Worm (Caenorhabditis elegans) whole organism, young adult: ENCODE measurements around the gene Y17G7B.23.

Source experiments
- B0035.1 ChIP-seq: sonication (generic microtip); optimal IDR thresholded peaks from 2 replicates; lab custom pipeline; 2016; ENCODE audit warnings: missing genetic modification characterization, mild to moderate bottlenecking, missing compliant biosample characterization, missing genotype, missing genetic modification reagents
- F10E7.11 ChIP-seq: sonication (generic microtip); optimal IDR thresholded peaks from 2 replicates; lab custom pipeline; 2017; ENCODE audit warnings: mild to moderate bottlenecking, missing genetic modification characterization, moderate library complexity, missing compliant biosample characterization
- F23B12.7 ChIP-seq: sonication (generic microtip); optimal IDR thresholded peaks from 2 replicates; lab custom pipeline; 2017; ENCODE audit warnings: missing genetic modification characterization, mild to moderate bottlenecking, missing compliant biosample characterization, antibody characterized with exemption, moderate library complexity; ENCODE audit not compliant: insufficient read depth
- F37B4.10 ChIP-seq: fragments of 200-800 bp; sonication (Bioruptor generic); IDR thresholded peaks from 2 replicates; pipeline ENCODE4 v1.3.6; 2022; ENCODE audit warnings: missing genetic modification characterization, missing compliant biosample characterization
- F39B2.1 ChIP-seq: fragments of 200-800 bp; sonication (Bioruptor generic); IDR thresholded peaks from 2 replicates; pipeline ENCODE4 v1.3.6; 2022; ENCODE audit warnings: missing genetic modification reagents, missing genetic modification characterization, missing compliant biosample characterization
- F52B5.7 ChIP-seq: sonication (generic microtip); optimal IDR thresholded peaks from 2 replicates; lab custom pipeline; 2016; ENCODE audit warnings: mild to moderate bottlenecking, missing genetic modification characterization, missing compliant biosample characterization
- F57C9.4 ChIP-seq: sonication (generic microtip); optimal IDR thresholded peaks from 2 replicates; lab custom pipeline; 2017; ENCODE audit warnings: mild to moderate bottlenecking, missing genetic modification characterization, missing compliant biosample characterization
- K12H6.12 ChIP-seq: fragments of 200-800 bp; sonication (Bioruptor generic); optimal IDR thresholded peaks from 2 replicates; lab custom pipeline; 2018; ENCODE audit warnings: mild to moderate bottlenecking, missing genetic modification characterization, missing compliant biosample characterization
- T07F8.4 ChIP-seq: sonication (generic microtip); optimal IDR thresholded peaks from 2 replicates; lab custom pipeline; 2016; ENCODE audit warnings: mild to moderate bottlenecking, missing genetic modification characterization, moderate library complexity, missing compliant biosample characterization
- T26A5.8 ChIP-seq: sonication (generic microtip); optimal IDR thresholded peaks from 2 replicates; lab custom pipeline; 2016; ENCODE audit warnings: missing genetic modification characterization, missing compliant biosample characterization
- Y67H2A.10 ChIP-seq: fragments of 200-800 bp; sonication (Bioruptor generic); conservative IDR thresholded peaks from 2 replicates; pipeline ENCODE4 v1.3.6; 2022; ENCODE audit warnings: missing genetic modification reagents, missing genetic modification characterization, missing compliant biosample characterization
- Y95B8A.8 ChIP-seq: fragments of 200-800 bp; sonication (Bioruptor generic); IDR thresholded peaks from 2 replicates; pipeline ENCODE4 v1.3.6; 2022; ENCODE audit warnings: missing genetic modification reagents, missing genetic modification characterization, missing compliant biosample characterization
- bed-1 ChIP-seq: fragments of 200-800 bp; sonication (Bioruptor generic); IDR thresholded peaks from 2 replicates; pipeline ENCODE4 v1.3.6; 2022; ENCODE audit warnings: missing genetic modification reagents, missing genetic modification characterization, missing compliant biosample characterization
- ccch-3 ChIP-seq: fragments of 200-800 bp; sonication (Bioruptor generic); optimal IDR thresholded peaks from 2 replicates; lab custom pipeline; 2018; ENCODE audit warnings: mild to moderate bottlenecking, missing genetic modification characterization, missing compliant biosample characterization
- cebp-1 ChIP-seq, 2 experiments: fragments of 200-800 bp in 1 of 2; sonication (Bioruptor generic) in 1 of 2; sonication (generic microtip) in 1 of 2; IDR thresholded peaks in 1 of 2; optimal IDR thresholded peaks in 1 of 2; 2 replicates each; pipeline versions ENCODE4 v1.3.6 to Lab custom; 2017 to 2022; ENCODE audit warnings: missing compliant biosample characterization in 2 of 2, missing genetic modification characterization in 2 of 2, mild to moderate bottlenecking in 1 of 2, missing genetic modification reagents in 1 of 2, moderate library complexity in 1 of 2
- ceh-27 ChIP-seq: fragments of 200-800 bp; sonication (Bioruptor generic); optimal IDR thresholded peaks from 2 replicates; lab custom pipeline; 2018; ENCODE audit warnings: mild to moderate bottlenecking, missing genetic modification characterization, moderate library complexity, missing compliant biosample characterization
- ceh-40 ChIP-seq: fragments of 200-800 bp; sonication (Bioruptor generic); IDR thresholded peaks from 2 replicates; pipeline ENCODE4 v1.3.6; 2022; ENCODE audit warnings: missing genetic modification characterization, missing compliant biosample characterization
- dox-1 ChIP-seq: fragments of 200-800 bp; sonication (Bioruptor generic); IDR thresholded peaks from 2 replicates; pipeline ENCODE4 v1.3.6; 2022; ENCODE audit warnings: missing genetic modification reagents, missing genetic modification characterization, missing compliant biosample characterization
- efl-1 ChIP-seq: fragments of 150-350 bp; optimal IDR thresholded peaks from 2 replicates; lab custom pipeline; 2014; ENCODE audit warnings: missing biosample characterization, missing genetic modification reagents, missing genetic modification characterization
- ets-4 ChIP-seq: fragments of 200-800 bp; sonication (Bioruptor generic); optimal IDR thresholded peaks from 2 replicates; lab custom pipeline; 2018; ENCODE audit warnings: mild to moderate bottlenecking, missing genetic modification characterization, missing compliant biosample characterization
- hlh-12 ChIP-seq: sonication (generic microtip); optimal IDR thresholded peaks from 2 replicates; lab custom pipeline; 2016; ENCODE audit warnings: missing genetic modification characterization, missing compliant biosample characterization
- hmg-1.2 ChIP-seq: fragments of 200-800 bp; sonication (Bioruptor generic); IDR thresholded peaks from 2 replicates; pipeline ENCODE4 v1.3.6; 2022; ENCODE audit warnings: missing genetic modification reagents, missing genetic modification characterization, missing compliant biosample characterization
- lag-1 ChIP-seq: fragments of 200-800 bp; sonication (Bioruptor generic); IDR thresholded peaks from 2 replicates; pipeline ENCODE4 v1.3.6; 2022; ENCODE audit warnings: missing genetic modification reagents, missing genetic modification characterization, missing compliant biosample characterization
- let-526 ChIP-seq: fragments of 200-800 bp; sonication (Bioruptor generic); IDR thresholded peaks from 2 replicates; pipeline ENCODE4 v1.3.6; 2022; ENCODE audit warnings: missing genetic modification reagents, missing genetic modification characterization, missing compliant biosample characterization
- let-607 ChIP-seq, 2 experiments: fragments of 200-800 bp in 1 of 2; sonication (Bioruptor generic) in 1 of 2; sonication (generic microtip) in 1 of 2; optimal IDR thresholded peaks; 2 replicates each; lab custom pipeline; 2016 to 2018; ENCODE audit warnings: mild to moderate bottlenecking in 2 of 2, missing compliant biosample characterization in 2 of 2, missing genetic modification characterization in 2 of 2, moderate library complexity in 2 of 2, missing genotype in 1 of 2
- lir-1 ChIP-seq: fragments of 200-800 bp; sonication (Bioruptor generic); conservative IDR thresholded peaks from 2 replicates; pipeline ENCODE4 v1.3.6; 2022; ENCODE audit warnings: missing genetic modification reagents, missing genetic modification characterization, missing compliant biosample characterization
- lsl-1 ChIP-seq: fragments of 200-800 bp; sonication (Bioruptor generic); optimal IDR thresholded peaks from 2 replicates; lab custom pipeline; 2018; ENCODE audit warnings: mild to moderate bottlenecking, missing genetic modification characterization, moderate library complexity, missing compliant biosample characterization
- mcd-1 ChIP-seq: fragments of 200-800 bp; sonication (Bioruptor generic); IDR thresholded peaks from 2 replicates; pipeline ENCODE4 v1.3.6; 2022; ENCODE audit warnings: missing genetic modification reagents, missing genetic modification characterization, missing compliant biosample characterization
- nfya-1 ChIP-seq: sonication (generic microtip); optimal IDR thresholded peaks from 2 replicates; lab custom pipeline; 2017; ENCODE audit warnings: antibody characterized with exemption, missing compliant biosample characterization, missing genetic modification characterization, borderline replicate concordance; ENCODE audit not compliant: insufficient read depth
- nfyb-1 ChIP-seq: fragments of 200-800 bp; sonication (Bioruptor generic); IDR thresholded peaks from 2 replicates; pipeline ENCODE4 v1.3.6; 2022; ENCODE audit warnings: missing genetic modification reagents, missing genetic modification characterization, missing compliant biosample characterization
- nhr-120 ChIP-seq: fragments of 200-800 bp; sonication (Bioruptor generic); IDR thresholded peaks from 2 replicates; pipeline ENCODE4 v1.3.6; 2022; ENCODE audit warnings: missing genetic modification characterization, missing compliant biosample characterization
- nhr-179 ChIP-seq: sonication (generic microtip); optimal IDR thresholded peaks from 2 replicates; lab custom pipeline; 2016; ENCODE audit warnings: mild to moderate bottlenecking, missing genetic modification characterization, missing compliant biosample characterization
- nhr-90 ChIP-seq: sonication (generic microtip); optimal IDR thresholded peaks from 2 replicates; lab custom pipeline; 2016; ENCODE audit warnings: missing genotype, mild to moderate bottlenecking, missing genetic modification characterization, missing compliant biosample characterization
- pbrm-1 ChIP-seq: fragments of 200-800 bp; sonication (Bioruptor generic); IDR thresholded peaks from 2 replicates; pipeline ENCODE4 v1.3.6; 2022; ENCODE audit warnings: missing genetic modification reagents, missing genetic modification characterization, missing compliant biosample characterization
- rec-8 ChIP-seq, 2 experiments: sonication (generic microtip); optimal IDR thresholded peaks; 2 replicates each; lab custom pipeline; 2016; ENCODE audit warnings: mild to moderate bottlenecking in 2 of 2, missing genetic modification characterization in 2 of 2, missing genetic modification reagents in 2 of 2, missing genotype in 2 of 2, missing biosample characterization in 1 of 2, missing compliant biosample characterization in 1 of 2, moderate library complexity in 1 of 2
- snpc-1.1 ChIP-seq: sonication (generic microtip); optimal IDR thresholded peaks from 2 replicates; lab custom pipeline; 2017; ENCODE audit warnings: missing genetic modification characterization, mild to moderate bottlenecking, missing compliant biosample characterization, antibody characterized with exemption, moderate library complexity, missing genotype, missing genetic modification reagents; ENCODE audit not compliant: insufficient read depth
- snpc-1.3 ChIP-seq: sonication (generic microtip); optimal IDR thresholded peaks from 2 replicates; lab custom pipeline; 2017; ENCODE audit warnings: missing genetic modification characterization, mild to moderate bottlenecking, missing compliant biosample characterization, antibody characterized with exemption, moderate library complexity, missing genotype, missing genetic modification reagents; ENCODE audit not compliant: insufficient read depth
- snpc-3.4 ChIP-seq: sonication (generic microtip); optimal IDR thresholded peaks from 2 replicates; lab custom pipeline; 2017; ENCODE audit warnings: missing genetic modification characterization, mild to moderate bottlenecking, missing compliant biosample characterization, antibody characterized with exemption, moderate library complexity, missing genotype, missing genetic modification reagents
- snpc-4 ChIP-seq, 5 experiments: fragments of 150-350 bp in 1 of 5; sonication (generic microtip) in 4 of 5; optimal IDR thresholded peaks; 2 replicates each; lab custom pipeline; 2014 to 2018; ENCODE audit warnings: missing genetic modification characterization in 5 of 5, missing biosample characterization in 3 of 5, antibody characterized with exemption in 2 of 5, mild to moderate bottlenecking in 2 of 5, missing compliant biosample characterization in 2 of 5, missing genotype in 2 of 5, moderate library complexity in 2 of 5, missing genetic modification reagents in 1 of 5
- somi-1 ChIP-seq: fragments of 200-800 bp; sonication (Bioruptor generic); optimal IDR thresholded peaks from 2 replicates; lab custom pipeline; 2018; ENCODE audit warnings: mild to moderate bottlenecking, missing genetic modification characterization, missing compliant biosample characterization
- sptf-2 ChIP-seq: fragments of 200-800 bp; sonication (Bioruptor generic); optimal IDR thresholded peaks from 2 replicates; lab custom pipeline; 2018; ENCODE audit warnings: mild to moderate bottlenecking, missing genetic modification characterization, missing compliant biosample characterization
- unc-130 ChIP-seq: sonication (generic microtip); optimal IDR thresholded peaks from 2 replicates; lab custom pipeline; 2016; ENCODE audit warnings: missing genetic modification reagents, missing genetic modification characterization, missing compliant biosample characterization
- xnd-1 ChIP-seq: sonication (generic microtip); optimal IDR thresholded peaks from 2 replicates; lab custom pipeline; 2016; ENCODE audit warnings: missing genotype, missing genetic modification reagents, missing genetic modification characterization, missing compliant biosample characterization
- ztf-18 ChIP-seq: sonication (generic microtip); optimal IDR thresholded peaks from 2 replicates; lab custom pipeline; 2016; ENCODE audit warnings: missing genotype, mild to moderate bottlenecking, missing genetic modification characterization, missing compliant biosample characterization
- ztf-28 ChIP-seq: fragments of 200-800 bp; sonication (Bioruptor generic); IDR thresholded peaks from 2 replicates; pipeline ENCODE4 v1.3.6; 2022; ENCODE audit warnings: missing genetic modification reagents, missing genetic modification characterization, missing compliant biosample characterization
- ztf-6 ChIP-seq: fragments of 200-800 bp; sonication (Bioruptor generic); IDR thresholded peaks from 2 replicates; pipeline ENCODE4 v1.3.6; 2022; ENCODE audit warnings: missing genetic modification reagents, missing genetic modification characterization, missing compliant biosample characterization

The Y17G7B.23 gene

ce11 chrII:12006575-12007098 lies 7.6 kb downstream of the Y17G7B.23 start, which contains the start of gene mcm-2 (continued):
- TF ChIP-seq B0035.1 (tag; lab: Kevin White, UChicago) (no peak), ztf-6 (GFP tag; lab: Robert Waterston, UW) (no peak), nhr-179 (tag; lab: Kevin White, UChicago) (no peak), lir-1 (GFP tag; lab: Robert Waterston, UW) (peak; percentile 87), ztf-18 (tag; lab: Kevin White, UChicago) (peak; percentile 10), Y95B8A.8 (GFP tag; lab: Robert Waterston, UW) (peak; percentile 96), dox-1 (GFP tag; lab: Robert Waterston, UW) (no peak), snpc-4 (GFP tag; optimal IDR thresholded peaks at IDR 0.05; lab: Kevin White, UChicago) (peak; percentile 59), snpc-4 (tag; optimal IDR thresholded peaks at IDR 0.05; lab: Kevin White, UChicago) (peak in 3 of 4 experiments; percentile 11 to 75 (median 43)), F10E7.11 (tag; lab: Kevin White, UChicago) (no peak), lsl-1 (GFP tag; lab: Kevin White, UChicago) (peak; percentile 90), nhr-90 (tag; lab: Kevin White, UChicago) (no peak), sptf-2 (GFP tag; lab: Kevin White, UChicago) (no peak), F39B2.1 (GFP tag; lab: Robert Waterston, UW) (no peak), F52B5.7 (no peak), T07F8.4 (no peak), T26A5.8 (tag; lab: Kevin White, UChicago) (no peak), pbrm-1 (GFP tag; lab: Robert Waterston, UW) (peak; percentile 86), mcd-1 (GFP tag; lab: Robert Waterston, UW) (peak; percentile 98), rec-8 (tag; optimal IDR thresholded peaks at IDR 0.05; lab: Kevin White, UChicago) (no peak), F23B12.7 (tag; lab: Kevin White, UChicago) (peak; percentile 69), let-526 (GFP tag; lab: Robert Waterston, UW) (no peak), ceh-27 (GFP tag; lab: Kevin White, UChicago) (no peak), cebp-1 (GFP tag; IDR thresholded peaks at IDR 0.05; lab: Robert Waterston, UW) (no peak), cebp-1 (tag; optimal IDR thresholded peaks at IDR 0.05; lab: Kevin White, UChicago) (no peak), ets-4 (GFP tag; lab: Kevin White, UChicago) (no peak), somi-1 (GFP tag; lab: Kevin White, UChicago) (no peak), ztf-28 (peak; percentile 90), hlh-12 (no peak), efl-1 (GFP tag; lab: Kevin White, UChicago) (peak; percentile 99), snpc-1.3 (peak; percentile 90), let-607 (tag; optimal IDR thresholded peaks at IDR 0.05; lab: Kevin White, UChicago) (no peak), unc-130 (peak; percentile 91), nfyb-1 (GFP tag; lab: Robert Waterston, UW) (peak; percentile 64), nhr-120 (GFP tag; lab: Robert Waterston, UW) (no peak), K12H6.12 (tag; lab: Kevin White, UChicago) (no peak), ccch-3 (GFP tag; lab: Kevin White, UChicago) (no peak), bed-1 (GFP tag; lab: Robert Waterston, UW) (no peak), F57C9.4 (no peak), hmg-1.2 (GFP tag; lab: Robert Waterston, UW) (peak; percentile 73), xnd-1 (tag; lab: Kevin White, UChicago) (peak; percentile 97), Y67H2A.10 (GFP tag; lab: Robert Waterston, UW) (peak; percentile 71; the same call in 1 of the 2 replicates), lag-1 (GFP tag; lab: Robert Waterston, UW) (no peak), ceh-40 (no peak), snpc-1.1 (tag; lab: Kevin White, UChicago) (peak; percentile 69), F37B4.10 (no peak), nfya-1 (no peak), snpc-3.4 (tag; lab: Kevin White, UChicago) (peak; percentile 95)
